Worm (Caenorhabditis elegans): Measurements from ENCODE around the gene R05A10.2.

DNA sequence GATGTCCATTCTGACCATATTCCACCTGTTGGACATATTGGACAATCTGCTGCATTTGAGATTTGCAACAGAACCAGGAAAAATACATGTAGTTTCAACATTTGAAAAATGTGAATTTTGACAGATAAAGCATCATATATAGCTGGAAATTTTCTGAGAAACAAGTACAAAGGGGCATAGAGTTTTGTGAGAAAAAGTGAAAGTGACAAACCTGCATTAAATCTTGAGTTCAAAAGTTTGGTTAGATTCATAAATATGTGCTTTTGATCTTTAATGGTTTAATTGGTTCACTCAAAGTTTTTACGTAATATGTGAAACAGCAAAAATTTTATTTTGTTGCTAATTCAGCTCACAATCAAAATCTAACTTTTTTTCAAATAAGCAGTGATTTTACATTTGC lies 51.0 kb downstream of the R05A10.2 start, which contains the start of gene F02H6.7:
- TF ChIP-seq unc-39 (tag; optimal IDR thresholded peaks at IDR 0.05) (no peak), ztf-4 (tag; optimal IDR thresholded peaks at IDR 0.05) (no peak), lin-39 (tag; optimal IDR thresholded peaks at IDR 0.05) (no peak), nhr-76 (tag; optimal IDR thresholded peaks at IDR 0.05) (no peak), pha-4 (tag; optimal IDR thresholded peaks at IDR 0.05) (no peak), nhr-237 (tag; optimal IDR thresholded peaks at IDR 0.05) (no peak), nhr-11 (tag; optimal IDR thresholded peaks at IDR 0.05) (no peak), nhr-67 (tag; optimal IDR thresholded peaks at IDR 0.05) (no peak), snpc-4 (tag; optimal IDR thresholded peaks at IDR 0.05) (no peak), nhr-12 (tag; optimal IDR thresholded peaks at IDR 0.05) (no peak)
